Worm (Caenorhabditis elegans) whole organism, L2 larva: ENCODE data around the gene T04C12.1.
A peak's percentile ranks its signal among the peaks of the same experiment; 100 is the strongest.

Experiments used
- C34F6.9 ChIP-seq: fragments of 150-350 bp; optimal IDR thresholded peaks from 2 replicates; lab custom pipeline; 2014; ENCODE audit warnings: missing biosample characterization, missing genetic modification characterization
- F13H6.1 ChIP-seq: sonication (generic microtip); optimal IDR thresholded peaks from 2 replicates; lab custom pipeline; 2016; ENCODE audit warnings: missing genetic modification characterization, missing compliant biosample characterization
- R02D3.7 ChIP-seq: fragments of 150-350 bp; optimal IDR thresholded peaks from 2 replicates; lab custom pipeline; 2014; ENCODE audit warnings: missing biosample characterization, missing genetic modification characterization
- Y55F3AM.14 ChIP-seq: fragments of 200-800 bp; sonication (Bioruptor generic); optimal IDR thresholded peaks from 2 replicates; lab custom pipeline; 2018; ENCODE audit warnings: mild to moderate bottlenecking, missing genetic modification characterization, missing compliant biosample characterization
- ZK546.5 ChIP-seq: sonication (generic microtip); optimal IDR thresholded peaks from 2 replicates; lab custom pipeline; 2017; ENCODE audit warnings: missing biosample characterization, missing genetic modification characterization
- alr-1 ChIP-seq: fragments of 150-350 bp; optimal IDR thresholded peaks from 2 replicates; lab custom pipeline; 2014; ENCODE audit warnings: missing biosample characterization, missing genetic modification characterization
- aly-2 ChIP-seq: fragments of 150-350 bp; optimal IDR thresholded peaks from 2 replicates; lab custom pipeline; 2014; ENCODE audit warnings: missing biosample characterization, missing genetic modification characterization
- ama-1 ChIP-seq: fragments of 150-350 bp; optimal IDR thresholded peaks from 2 replicates; lab custom pipeline; 2018; ENCODE audit warnings: inconsistent platforms
- blmp-1 ChIP-seq: sonication (generic microtip); optimal IDR thresholded peaks from 2 replicates; lab custom pipeline; 2017; ENCODE audit warnings: missing genetic modification characterization, mild to moderate bottlenecking, missing compliant biosample characterization, antibody characterized with exemption, moderate library complexity; ENCODE audit not compliant: insufficient read depth
- ceh-16 ChIP-seq: fragments of 150-350 bp; optimal IDR thresholded peaks from 2 replicates; lab custom pipeline; 2014; ENCODE audit warnings: missing biosample characterization, missing genetic modification characterization
- ceh-82 ChIP-seq: fragments of 150-350 bp; optimal IDR thresholded peaks from 2 replicates; lab custom pipeline; 2014; ENCODE audit warnings: missing biosample characterization, missing genetic modification characterization
- crh-2 ChIP-seq: sonication (generic microtip); optimal IDR thresholded peaks from 2 replicates; lab custom pipeline; 2017; ENCODE audit warnings: missing biosample characterization, missing genetic modification characterization
- dmd-4 ChIP-seq: sonication (generic microtip); optimal IDR thresholded peaks from 2 replicates; lab custom pipeline; 2017; ENCODE audit warnings: missing biosample characterization, missing genetic modification characterization
- egl-27 ChIP-seq: sonication (generic microtip); optimal IDR thresholded peaks from 3 replicates; lab custom pipeline; 2017; ENCODE audit warnings: missing biosample characterization, missing genetic modification reagents, missing genetic modification characterization
- elt-1 ChIP-seq: fragments of 150-350 bp; optimal IDR thresholded peaks from 2 replicates; lab custom pipeline; 2014; ENCODE audit warnings: missing biosample characterization, missing genetic modification characterization
- elt-3 ChIP-seq: sonication (generic microtip); optimal IDR thresholded peaks from 2 replicates; lab custom pipeline; 2017; ENCODE audit warnings: missing biosample characterization, missing genetic modification characterization
- fos-1 ChIP-seq: fragments of 150-350 bp; optimal IDR thresholded peaks from 2 replicates; lab custom pipeline; 2014; ENCODE audit warnings: missing biosample characterization, missing genetic modification characterization
- gmeb-1 ChIP-seq: fragments of 150-350 bp; optimal IDR thresholded peaks from 2 replicates; lab custom pipeline; 2014; ENCODE audit warnings: missing biosample characterization, missing genetic modification characterization
- lin-11 ChIP-seq: fragments of 150-350 bp; sonication (generic microtip); optimal IDR thresholded peaks from 2 replicates; lab custom pipeline; 2014; ENCODE audit warnings: missing biosample characterization, missing genetic modification characterization, inconsistent platforms, mixed read lengths
- lin-13 ChIP-seq: fragments of 150-350 bp; optimal IDR thresholded peaks from 2 replicates; lab custom pipeline; 2014; ENCODE audit warnings: missing biosample characterization, missing genetic modification reagents, missing genetic modification characterization
- lin-39 ChIP-seq: fragments of 150-350 bp; optimal IDR thresholded peaks from 2 replicates; lab custom pipeline; 2014; ENCODE audit warnings: missing biosample characterization, missing genetic modification reagents, missing genetic modification characterization
- lsy-2 ChIP-seq, 2 experiments: fragments of 150-350 bp in 1 of 2; sonication (generic microtip) in 1 of 2; optimal IDR thresholded peaks; 2 replicates each; lab custom pipeline; 2014 to 2017; ENCODE audit warnings: missing biosample characterization in 2 of 2, missing genetic modification characterization in 2 of 2
- mab-5 ChIP-seq: fragments of 150-350 bp; optimal IDR thresholded peaks from 2 replicates; lab custom pipeline; 2014; ENCODE audit warnings: missing biosample characterization, missing genetic modification characterization
- mbf-1 ChIP-seq: sonication (generic microtip); optimal IDR thresholded peaks from 2 replicates; lab custom pipeline; 2017; ENCODE audit warnings: missing biosample characterization, missing genetic modification characterization
- mdl-1 ChIP-seq, 2 experiments: fragments of 150-350 bp in 1 of 2; sonication (generic microtip) in 1 of 2; optimal IDR thresholded peaks; 2 replicates each; lab custom pipeline; 2017; ENCODE audit warnings: missing biosample characterization in 2 of 2, missing genetic modification characterization in 2 of 2
- nhr-10 ChIP-seq: sonication (generic microtip); optimal IDR thresholded peaks from 2 replicates; lab custom pipeline; 2017; ENCODE audit warnings: missing biosample characterization, missing genetic modification characterization
- nhr-11 ChIP-seq: fragments of 150-350 bp; optimal IDR thresholded peaks from 2 replicates; lab custom pipeline; 2014; ENCODE audit warnings: missing biosample characterization, missing genetic modification characterization
- nhr-12 ChIP-seq: fragments of 150-350 bp; optimal IDR thresholded peaks from 2 replicates; lab custom pipeline; 2014; ENCODE audit warnings: missing biosample characterization, missing genetic modification characterization
- nhr-129 ChIP-seq: fragments of 150-350 bp; optimal IDR thresholded peaks from 2 replicates; lab custom pipeline; 2014; ENCODE audit warnings: missing biosample characterization, missing genetic modification characterization
- nhr-21 ChIP-seq: fragments of 150-350 bp; optimal IDR thresholded peaks from 2 replicates; lab custom pipeline; 2014; ENCODE audit warnings: missing biosample characterization, missing genetic modification characterization
- nhr-23 ChIP-seq: fragments of 150-350 bp; optimal IDR thresholded peaks from 2 replicates; lab custom pipeline; 2014; ENCODE audit warnings: missing biosample characterization, missing genetic modification reagents, missing genetic modification characterization
- nhr-237 ChIP-seq: fragments of 150-350 bp; optimal IDR thresholded peaks from 2 replicates; lab custom pipeline; 2014; ENCODE audit warnings: missing biosample characterization, missing genetic modification characterization
- nhr-25 ChIP-seq: fragments of 150-350 bp; sonication (generic microtip); optimal IDR thresholded peaks from 3 replicates; lab custom pipeline; 2014; ENCODE audit warnings: missing biosample characterization, missing genetic modification characterization
- nhr-6 ChIP-seq: fragments of 150-350 bp; optimal IDR thresholded peaks from 2 replicates; lab custom pipeline; 2014; ENCODE audit warnings: missing biosample characterization, missing genetic modification characterization
- nhr-77 ChIP-seq: fragments of 150-350 bp; optimal IDR thresholded peaks from 2 replicates; lab custom pipeline; 2014; ENCODE audit warnings: missing biosample characterization, missing genetic modification characterization
- peb-1 ChIP-seq: fragments of 150-350 bp; optimal IDR thresholded peaks from 2 replicates; lab custom pipeline; 2014; ENCODE audit warnings: missing biosample characterization, missing genetic modification characterization
- sem-4 ChIP-seq: fragments of 150-350 bp; optimal IDR thresholded peaks from 2 replicates; lab custom pipeline; 2014; ENCODE audit warnings: missing biosample characterization, missing genetic modification reagents, missing genetic modification characterization
- skn-1 ChIP-seq: sonication (generic microtip); optimal IDR thresholded peaks from 2 replicates; lab custom pipeline; 2017; ENCODE audit warnings: missing biosample characterization, missing genetic modification characterization
- sma-3 ChIP-seq: sonication (generic microtip); optimal IDR thresholded peaks from 2 replicates; lab custom pipeline; 2016; ENCODE audit warnings: missing genetic modification reagents, missing genetic modification characterization, missing compliant biosample characterization
- sma-9 ChIP-seq, 2 experiments: fragments of 150-350 bp in 1 of 2; sonication (generic microtip) in 1 of 2; optimal IDR thresholded peaks; 2 replicates each; lab custom pipeline; 2014 to 2016; ENCODE audit warnings: missing genetic modification characterization in 2 of 2, mild to moderate bottlenecking in 1 of 2, missing biosample characterization in 1 of 2, missing compliant biosample characterization in 1 of 2, missing genetic modification reagents in 1 of 2, moderate library complexity in 1 of 2
- snpc-4 ChIP-seq: fragments of 150-350 bp; optimal IDR thresholded peaks from 2 replicates; lab custom pipeline; 2014; ENCODE audit warnings: missing biosample characterization, missing genetic modification characterization
- unc-39 ChIP-seq: fragments of 150-350 bp; optimal IDR thresholded peaks from 2 replicates; lab custom pipeline; 2014; ENCODE audit warnings: missing biosample characterization, missing genetic modification characterization
- unc-55 ChIP-seq: fragments of 150-350 bp; sonication (generic microtip); optimal IDR thresholded peaks from 3 replicates; lab custom pipeline; 2014; ENCODE audit warnings: missing biosample characterization, missing genetic modification reagents, missing genetic modification characterization
- unc-62 ChIP-seq: fragments of 150-350 bp; optimal IDR thresholded peaks from 2 replicates; lab custom pipeline; 2014; ENCODE audit warnings: missing biosample characterization, missing genetic modification reagents, missing genetic modification characterization
- zag-1 ChIP-seq: fragments of 150-350 bp; optimal IDR thresholded peaks from 2 replicates; lab custom pipeline; 2014; ENCODE audit warnings: missing biosample characterization, missing genetic modification characterization
- ztf-1 ChIP-seq: fragments of 200-800 bp; sonication (Bioruptor generic); conservative IDR thresholded peaks from 2 replicates; pipeline ENCODE4 v1.3.6; 2022; ENCODE audit warnings: missing genetic modification characterization, missing compliant biosample characterization
- ztf-11 ChIP-seq: sonication (generic microtip); optimal IDR thresholded peaks from 2 replicates; lab custom pipeline; 2017; ENCODE audit warnings: missing biosample characterization, missing genetic modification characterization
- ztf-4 ChIP-seq: fragments of 150-350 bp; optimal IDR thresholded peaks from 2 replicates; lab custom pipeline; 2014; ENCODE audit warnings: missing biosample characterization, missing genetic modification characterization

T04C12.1 gene

ce11 chrV:11070388-11070787 is 11.3 kb upstream of the T04C12.1 start:
- no peak for TF ChIP-seq egl-27
- peak; percentile 75 for TF ChIP-seq nhr-25
- TF ChIP-seq fos-1, result peak; percentile 17
- peak; percentile 7 for TF ChIP-seq sma-3
- TF ChIP-seq blmp-1, result peak; percentile 81
- no peak for TF ChIP-seq ceh-16 (tag; lab: Kevin White, UChicago)
- TF ChIP-seq nhr-21 (tag; lab: Kevin White, UChicago), result peak; percentile 12
- TF ChIP-seq lsy-2 (tag; optimal IDR thresholded peaks at IDR 0.05; lab: Kevin White, UChicago), result no peak
- peak; percentile 22 for TF ChIP-seq crh-2
- TF ChIP-seq alr-1 (tag; lab: Kevin White, UChicago), result no peak

- TF ChIP-seq nhr-10, result no peak
- peak; percentile 15 for TF ChIP-seq egl-27
- no peak for TF ChIP-seq dmd-4 (tag; lab: Kevin White, UChicago)
- TF ChIP-seq nhr-6 (tag; lab: Kevin White, UChicago), result no peak
- no peak for TF ChIP-seq sem-4 (tag; lab: Kevin White, UChicago)
- no peak for TF ChIP-seq peb-1 (tag; lab: Kevin White, UChicago)
- no peak for TF ChIP-seq unc-55 (GFP tag; lab: Kevin White, UChicago)
- no peak for TF ChIP-seq ztf-4 (tag; lab: Kevin White, UChicago)
- peak; percentile 18 for TF ChIP-seq gmeb-1
- peak; percentile 78 for TF ChIP-seq skn-1
- no peak for TF ChIP-seq alr-1 (tag; lab: Kevin White, UChicago)
- no peak for TF ChIP-seq unc-62 (GFP tag; lab: Kevin White, UChicago)
- no peak for TF ChIP-seq nhr-129 (tag; lab: Kevin White, UChicago)
- TF ChIP-seq sma-3, result peak; percentile 11
- no peak for TF ChIP-seq ama-1 (lab: Kevin White, UChicago)
- TF ChIP-seq blmp-1, result no peak
- no peak for TF ChIP-seq snpc-4
- TF ChIP-seq sma-9 (GFP tag; optimal IDR thresholded peaks at IDR 0.05; lab: Kevin White, UChicago), result peak; percentile 51
- no peak for TF ChIP-seq sma-9 (tag; optimal IDR thresholded peaks at IDR 0.05; lab: Kevin White, UChicago)
- TF ChIP-seq lin-13, result no peak
- no peak for TF ChIP-seq elt-3
- no peak for TF ChIP-seq mbf-1 (tag; lab: Kevin White, UChicago)
- no peak for TF ChIP-seq nhr-77 (tag; lab: Kevin White, UChicago)
- peak in 1 of 2 experiments; percentile 33 for TF ChIP-seq mdl-1 (tag; optimal IDR thresholded peaks at IDR 0.05; lab: Kevin White, UChicago)
- no peak for TF ChIP-seq R02D3.7
- peak; percentile 31 for TF ChIP-seq F13H6.1 (tag; lab: Kevin White, UChicago)
- TF ChIP-seq nhr-21 (tag; lab: Kevin White, UChicago), result peak; percentile 5
- no peak for TF ChIP-seq ztf-1 (GFP tag; lab: Robert Waterston, UW)
- TF ChIP-seq ZK546.5 (tag; lab: Kevin White, UChicago), result no peak
- TF ChIP-seq ztf-11 (tag; lab: Kevin White, UChicago), result no peak
- no peak for TF ChIP-seq elt-1 (tag; lab: Kevin White, UChicago)
- TF ChIP-seq ceh-16 (tag; lab: Kevin White, UChicago), result no peak
- TF ChIP-seq lin-39 (tag; lab: Kevin White, UChicago), result no peak
- TF ChIP-seq zag-1 (tag; lab: Kevin White, UChicago), result no peak
- no peak for TF ChIP-seq Y55F3AM.14 (GFP tag; lab: Kevin White, UChicago)
- TF ChIP-seq ceh-82 (tag; lab: Kevin White, UChicago), result no peak
- TF ChIP-seq unc-39 (tag; lab: Kevin White, UChicago), result no peak
- no peak for TF ChIP-seq nhr-12 (tag; lab: Kevin White, UChicago)
- no peak for TF ChIP-seq mab-5 (tag; lab: Kevin White, UChicago)
- peak in 1 of 2 experiments; percentile 46 for TF ChIP-seq lsy-2 (tag; optimal IDR thresholded peaks at IDR 0.05; lab: Kevin White, UChicago)
- no peak for TF ChIP-seq nhr-237
- TF ChIP-seq nhr-11 (tag; lab: Kevin White, UChicago), result no peak
- peak; percentile 13 for TF ChIP-seq nhr-25
- peak; percentile 86 for TF ChIP-seq fos-1
- peak; percentile 62 for TF ChIP-seq crh-2
- TF ChIP-seq nhr-23 (tag; lab: Kevin White, UChicago), result no peak
- TF ChIP-seq C34F6.9 (tag; lab: Kevin White, UChicago), result no peak
- no peak for TF ChIP-seq aly-2 (tag; lab: Kevin White, UChicago)
- TF ChIP-seq lin-11 (tag; lab: Kevin White, UChicago), result no peak
These were observed 10.2 kb upstream of the T04C12.1 start, which contains the start of gene T04C12.8 for ce11 chrV:11069277-11069676. Gene T04C12.8, minus strand, starts transcription at chrV:11069358.
